Fruit fly (Drosophila melanogaster): ENCODE data around the gene CG15646.

Gene CG15646

DNA sequence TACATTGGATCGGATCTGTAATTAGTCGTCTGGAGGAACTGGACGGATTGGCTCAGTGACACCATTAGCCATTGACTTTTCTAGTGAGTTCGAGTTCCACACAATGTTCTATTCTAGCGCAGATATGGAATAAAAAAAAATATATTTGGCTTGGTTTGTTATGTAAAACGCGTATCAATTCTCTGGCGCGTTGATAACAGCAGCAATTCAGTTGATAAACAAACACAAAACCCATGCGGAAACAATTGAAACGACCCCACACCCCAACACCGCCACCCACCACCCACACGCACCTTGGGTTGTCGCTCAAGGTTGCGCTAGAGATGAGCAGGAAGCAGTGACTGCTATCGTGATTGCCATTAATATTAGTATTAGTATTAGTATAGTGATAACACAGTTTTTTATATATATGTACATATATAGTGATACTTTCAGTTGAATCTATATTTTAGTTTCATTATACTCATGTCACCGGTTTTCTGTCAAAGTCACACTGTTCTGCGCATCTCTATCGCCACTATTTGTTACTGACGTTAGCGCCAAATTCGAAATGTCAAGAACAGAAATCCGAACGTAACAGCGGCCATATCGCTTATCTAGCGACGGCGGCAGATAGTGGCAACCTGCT is 26.9 kb upstream of the CG15646 start (continued):
- TF ChIP-seq CG11560 (tag; IDR thresholded peaks at IDR 0.05), result peak; percentile 85
- TF ChIP-seq CG3847 (GFP tag; IDR thresholded peaks at IDR 0.05), result peak; percentile 89
- TF ChIP-seq CG4360 (GFP tag; IDR thresholded peaks at IDR 0.05), result no peak; the same call in 1 of the 2 replicates
- TF ChIP-seq dm (GFP tag; optimal IDR thresholded peaks at IDR 0.05), result no peak
- TF ChIP-seq slbo (GFP tag; IDR thresholded peaks at IDR 0.05), result peak; percentile 96
- TF ChIP-seq Sox102F (GFP tag; optimal IDR thresholded peaks at IDR 0.05), result peak; percentile 91
- no peak for TF ChIP-seq Kr (GFP tag; optimal IDR thresholded peaks at IDR 0.05)
- peak; percentile 77 for TF ChIP-seq vfl (GFP tag; optimal IDR thresholded peaks at IDR 0.05)
- TF ChIP-seq pzg (GFP tag; optimal IDR thresholded peaks at IDR 0.05), result peak; percentile 39
- peak; percentile 95 for TF ChIP-seq Ptx1 (GFP tag; IDR thresholded peaks at IDR 0.05)
- peak; percentile 25 for TF ChIP-seq CG1792 (GFP tag; optimal IDR thresholded peaks at IDR 0.05)
- no peak for TF ChIP-seq mld (GFP tag; IDR thresholded peaks at IDR 0.05; ENCODE audit: partially characterized antibody)
- peak; percentile 93 for TF ChIP-seq Fer2 (tag; optimal IDR thresholded peaks at IDR 0.05)
- peak; percentile 97 for TF ChIP-seq vvl (GFP tag; IDR thresholded peaks at IDR 0.05)
- peak; percentile 90 for TF ChIP-seq CG8765 (GFP tag; IDR thresholded peaks at IDR 0.05)
- peak; percentile 83 for TF ChIP-seq CG7987 (GFP tag; optimal IDR thresholded peaks at IDR 0.05)
- peak; percentile 93 for TF ChIP-seq CG6175 (GFP tag; IDR thresholded peaks at IDR 0.05)
- peak; percentile 91 for TF ChIP-seq CG13296 (GFP tag; optimal IDR thresholded peaks at IDR 0.05)
- TF ChIP-seq tio (GFP tag; optimal IDR thresholded peaks at IDR 0.05), result peak; percentile 76
- peak; percentile 93 for TF ChIP-seq H2.0 (GFP tag; IDR thresholded peaks at IDR 0.05)
- TF ChIP-seq Ravus (GFP tag; IDR thresholded peaks at IDR 0.05), result peak; percentile 81
- TF ChIP-seq usp (GFP tag; optimal IDR thresholded peaks at IDR 0.05), result no peak
- peak; percentile 86 for TF ChIP-seq lilli (GFP tag; optimal IDR thresholded peaks at IDR 0.05)
- TF ChIP-seq CG34376 (GFP tag; optimal IDR thresholded peaks at IDR 0.05), result peak; percentile 91
- peak; percentile 94 for TF ChIP-seq CG11504 (tag; optimal IDR thresholded peaks at IDR 0.05)
- peak; percentile 82 for TF ChIP-seq ems (GFP tag; optimal IDR thresholded peaks at IDR 0.05)
- no peak for TF ChIP-seq Atf-2 (GFP tag; optimal IDR thresholded peaks at IDR 0.05)
- peak; percentile 88 for TF ChIP-seq CG12104 (GFP tag; optimal IDR thresholded peaks at IDR 0.05)
- TF ChIP-seq danr (GFP tag; IDR thresholded peaks at IDR 0.05), result peak; percentile 84
- peak; percentile 43 for TF ChIP-seq CG10565 (GFP tag; optimal IDR thresholded peaks at IDR 0.05)
- peak; percentile 24 for TF ChIP-seq ab (GFP tag; optimal IDR thresholded peaks at IDR 0.05)
- peak; percentile 93 for TF ChIP-seq CG15269 (tag; optimal IDR thresholded peaks at IDR 0.05)
- peak; percentile 76 for TF ChIP-seq onecut (GFP tag; IDR thresholded peaks at IDR 0.05)
- TF ChIP-seq CG7372 (GFP tag; IDR thresholded peaks at IDR 0.05), result peak; percentile 92
- TF ChIP-seq prd (optimal IDR thresholded peaks at IDR 0.05), result no peak
- peak; percentile 97 for TF ChIP-seq prd (GFP tag; IDR thresholded peaks at IDR 0.05)
- peak; percentile 91 for TF ChIP-seq fd96Cb (tag; optimal IDR thresholded peaks at IDR 0.05)
- peak; percentile 91 for TF ChIP-seq nau (GFP tag; optimal IDR thresholded peaks at IDR 0.05)
- 0 out of 2 replicates have a peak, but pooled peaks have one; percentile 16 for TF ChIP-seq inv (GFP tag; IDR thresholded peaks at IDR 0.05; ENCODE audit: partially characterized antibody)
- peak; percentile 40 for TF ChIP-seq YL-1 (GFP tag; optimal IDR thresholded peaks at IDR 0.05)
- peak; percentile 92 for TF ChIP-seq chm (GFP tag; IDR thresholded peaks at IDR 0.05)
- TF ChIP-seq Mrtf (GFP tag; IDR thresholded peaks at IDR 0.05), result peak; percentile 91
- peak; percentile 80 for TF ChIP-seq GATAe (GFP tag; conservative IDR thresholded peaks at IDR 0.05)
- peak; percentile 74 for TF ChIP-seq CG10274 (GFP tag; optimal IDR thresholded peaks at IDR 0.05)
- TF ChIP-seq disco-r (GFP tag; optimal IDR thresholded peaks at IDR 0.05), result peak; percentile 9
- peak; percentile 7 for TF ChIP-seq pros (GFP tag; optimal IDR thresholded peaks at IDR 0.05)
- peak; percentile 76 for TF ChIP-seq bowl (GFP tag; IDR thresholded peaks at IDR 0.05)
- no peak for TF ChIP-seq br (optimal IDR thresholded peaks at IDR 0.05)
- no peak for TF ChIP-seq h (optimal IDR thresholded peaks at IDR 0.05)
- TF ChIP-seq dmrt11E (tag; optimal IDR thresholded peaks at IDR 0.05), result peak; percentile 74
- peak; percentile 84 for TF ChIP-seq CG32767 (GFP tag; IDR thresholded peaks at IDR 0.05)
- peak; percentile 88 for TF ChIP-seq Chrac-16 (GFP tag; optimal IDR thresholded peaks at IDR 0.05)

Data from whole organism, embryonic.